Worm (Caenorhabditis elegans) whole organism, L2 larva: ENCODE data around the gene col-145.

Experiments used
- C34F6.9 ChIP-seq: fragments of 150-350 bp; optimal IDR thresholded peaks from 2 replicates; lab custom pipeline; 2014; ENCODE audit warnings: missing biosample characterization, missing genetic modification characterization
- ZK546.5 ChIP-seq: sonication (generic microtip); optimal IDR thresholded peaks from 2 replicates; lab custom pipeline; 2017; ENCODE audit warnings: missing biosample characterization, missing genetic modification characterization
- aly-2 ChIP-seq: fragments of 150-350 bp; optimal IDR thresholded peaks from 2 replicates; lab custom pipeline; 2014; ENCODE audit warnings: missing biosample characterization, missing genetic modification characterization
- blmp-1 ChIP-seq: sonication (generic microtip); optimal IDR thresholded peaks from 2 replicates; lab custom pipeline; 2017; ENCODE audit warnings: missing genetic modification characterization, mild to moderate bottlenecking, missing compliant biosample characterization, antibody characterized with exemption, moderate library complexity; ENCODE audit not compliant: insufficient read depth
- ceh-16 ChIP-seq: fragments of 150-350 bp; optimal IDR thresholded peaks from 2 replicates; lab custom pipeline; 2014; ENCODE audit warnings: missing biosample characterization, missing genetic modification characterization
- crh-2 ChIP-seq: sonication (generic microtip); optimal IDR thresholded peaks from 2 replicates; lab custom pipeline; 2017; ENCODE audit warnings: missing biosample characterization, missing genetic modification characterization
- elt-1 ChIP-seq: fragments of 150-350 bp; optimal IDR thresholded peaks from 2 replicates; lab custom pipeline; 2014; ENCODE audit warnings: missing biosample characterization, missing genetic modification characterization
- elt-3 ChIP-seq: sonication (generic microtip); optimal IDR thresholded peaks from 2 replicates; lab custom pipeline; 2017; ENCODE audit warnings: missing biosample characterization, missing genetic modification characterization
- fos-1 ChIP-seq: fragments of 150-350 bp; optimal IDR thresholded peaks from 2 replicates; lab custom pipeline; 2014; ENCODE audit warnings: missing biosample characterization, missing genetic modification characterization
- gmeb-1 ChIP-seq: fragments of 150-350 bp; optimal IDR thresholded peaks from 2 replicates; lab custom pipeline; 2014; ENCODE audit warnings: missing biosample characterization, missing genetic modification characterization
- lin-11 ChIP-seq: fragments of 150-350 bp; sonication (generic microtip); optimal IDR thresholded peaks from 2 replicates; lab custom pipeline; 2014; ENCODE audit warnings: missing biosample characterization, missing genetic modification characterization, inconsistent platforms, mixed read lengths
- lin-13 ChIP-seq: fragments of 150-350 bp; optimal IDR thresholded peaks from 2 replicates; lab custom pipeline; 2014; ENCODE audit warnings: missing biosample characterization, missing genetic modification reagents, missing genetic modification characterization
- lsy-2 ChIP-seq, 2 experiments: fragments of 150-350 bp in 1 of 2; sonication (generic microtip) in 1 of 2; optimal IDR thresholded peaks; 2 replicates each; lab custom pipeline; 2014 to 2017; ENCODE audit warnings: missing biosample characterization in 2 of 2, missing genetic modification characterization in 2 of 2
- mab-5 ChIP-seq: fragments of 150-350 bp; optimal IDR thresholded peaks from 2 replicates; lab custom pipeline; 2014; ENCODE audit warnings: missing biosample characterization, missing genetic modification characterization
- mbf-1 ChIP-seq: sonication (generic microtip); optimal IDR thresholded peaks from 2 replicates; lab custom pipeline; 2017; ENCODE audit warnings: missing biosample characterization, missing genetic modification characterization
- nhr-10 ChIP-seq: sonication (generic microtip); optimal IDR thresholded peaks from 2 replicates; lab custom pipeline; 2017; ENCODE audit warnings: missing biosample characterization, missing genetic modification characterization
- nhr-11 ChIP-seq: fragments of 150-350 bp; optimal IDR thresholded peaks from 2 replicates; lab custom pipeline; 2014; ENCODE audit warnings: missing biosample characterization, missing genetic modification characterization
- nhr-12 ChIP-seq: fragments of 150-350 bp; optimal IDR thresholded peaks from 2 replicates; lab custom pipeline; 2014; ENCODE audit warnings: missing biosample characterization, missing genetic modification characterization
- nhr-129 ChIP-seq: fragments of 150-350 bp; optimal IDR thresholded peaks from 2 replicates; lab custom pipeline; 2014; ENCODE audit warnings: missing biosample characterization, missing genetic modification characterization
- nhr-21 ChIP-seq: fragments of 150-350 bp; optimal IDR thresholded peaks from 2 replicates; lab custom pipeline; 2014; ENCODE audit warnings: missing biosample characterization, missing genetic modification characterization
- nhr-23 ChIP-seq: fragments of 150-350 bp; optimal IDR thresholded peaks from 2 replicates; lab custom pipeline; 2014; ENCODE audit warnings: missing biosample characterization, missing genetic modification reagents, missing genetic modification characterization
- nhr-237 ChIP-seq: fragments of 150-350 bp; optimal IDR thresholded peaks from 2 replicates; lab custom pipeline; 2014; ENCODE audit warnings: missing biosample characterization, missing genetic modification characterization
- nhr-25 ChIP-seq: fragments of 150-350 bp; sonication (generic microtip); optimal IDR thresholded peaks from 3 replicates; lab custom pipeline; 2014; ENCODE audit warnings: missing biosample characterization, missing genetic modification characterization
- nhr-6 ChIP-seq: fragments of 150-350 bp; optimal IDR thresholded peaks from 2 replicates; lab custom pipeline; 2014; ENCODE audit warnings: missing biosample characterization, missing genetic modification characterization
- nhr-77 ChIP-seq: fragments of 150-350 bp; optimal IDR thresholded peaks from 2 replicates; lab custom pipeline; 2014; ENCODE audit warnings: missing biosample characterization, missing genetic modification characterization
- sem-4 ChIP-seq: fragments of 150-350 bp; optimal IDR thresholded peaks from 2 replicates; lab custom pipeline; 2014; ENCODE audit warnings: missing biosample characterization, missing genetic modification reagents, missing genetic modification characterization
- skn-1 ChIP-seq: sonication (generic microtip); optimal IDR thresholded peaks from 2 replicates; lab custom pipeline; 2017; ENCODE audit warnings: missing biosample characterization, missing genetic modification characterization
- sma-3 ChIP-seq: sonication (generic microtip); optimal IDR thresholded peaks from 2 replicates; lab custom pipeline; 2016; ENCODE audit warnings: missing genetic modification reagents, missing genetic modification characterization, missing compliant biosample characterization
- sma-9 ChIP-seq, 2 experiments: fragments of 150-350 bp in 1 of 2; sonication (generic microtip) in 1 of 2; optimal IDR thresholded peaks; 2 replicates each; lab custom pipeline; 2014 to 2016; ENCODE audit warnings: missing genetic modification characterization in 2 of 2, mild to moderate bottlenecking in 1 of 2, missing biosample characterization in 1 of 2, missing compliant biosample characterization in 1 of 2, missing genetic modification reagents in 1 of 2, moderate library complexity in 1 of 2
- snpc-4 ChIP-seq: fragments of 150-350 bp; optimal IDR thresholded peaks from 2 replicates; lab custom pipeline; 2014; ENCODE audit warnings: missing biosample characterization, missing genetic modification characterization
- ztf-1 ChIP-seq: fragments of 200-800 bp; sonication (Bioruptor generic); conservative IDR thresholded peaks from 2 replicates; pipeline ENCODE4 v1.3.6; 2022; ENCODE audit warnings: missing genetic modification characterization, missing compliant biosample characterization
- ztf-11 ChIP-seq: sonication (generic microtip); optimal IDR thresholded peaks from 2 replicates; lab custom pipeline; 2017; ENCODE audit warnings: missing biosample characterization, missing genetic modification characterization
- ztf-4 ChIP-seq: fragments of 150-350 bp; optimal IDR thresholded peaks from 2 replicates; lab custom pipeline; 2014; ENCODE audit warnings: missing biosample characterization, missing genetic modification characterization

The col-145 gene

DNA sequence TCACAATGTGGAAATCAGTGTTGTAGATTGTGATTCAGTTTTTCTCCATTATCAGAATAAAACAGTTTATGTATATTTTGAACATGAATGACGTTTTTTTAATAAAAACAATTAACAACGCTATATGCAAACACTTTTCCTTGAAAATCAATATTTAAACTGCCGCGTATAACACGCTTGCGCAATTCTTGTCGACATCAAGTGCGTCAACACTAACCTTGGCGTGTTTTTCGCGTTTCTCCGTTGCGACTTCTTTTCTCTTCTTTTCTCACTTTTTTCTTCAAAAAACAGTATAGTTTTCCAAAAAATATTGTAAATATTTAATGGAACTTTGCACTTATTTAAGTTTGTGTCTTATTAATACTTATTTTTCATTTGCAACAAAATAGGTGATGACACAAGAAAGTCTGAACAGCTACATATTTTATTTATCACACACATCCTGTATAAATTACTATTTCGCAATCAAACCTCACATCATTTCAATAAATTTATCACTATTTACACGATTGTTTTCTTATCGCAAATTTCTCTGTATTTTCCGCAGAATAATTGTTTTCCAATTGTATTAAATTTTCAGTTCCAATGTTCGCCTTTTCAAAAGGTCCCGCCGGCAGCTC is 12.5 kb upstream of the col-145 start, which contains the start of gene spas-1 (continued):
- TF ChIP-seq nhr-10 (tag; lab: Kevin White, UChicago) (no peak), blmp-1 (tag; lab: Kevin White, UChicago) (peak; percentile 49), nhr-25 (peak; percentile 85), snpc-4 (tag; lab: Kevin White, UChicago) (peak; percentile 82), mbf-1 (tag; lab: Kevin White, UChicago) (no peak), nhr-237 (tag; lab: Kevin White, UChicago) (no peak)
- TF ChIP-seq, all 48 proteins: peak for 27

ce11 chrV:9173789-9174188 is 11.0 kb upstream of the col-145 start, which contains the start of gene pqn-16:
Gene pqn-16 (plus strand): TSS chrV:9174089.
- TF ChIP-seq nhr-12 (tag; lab: Kevin White, UChicago) (no peak), lsy-2 (tag; optimal IDR thresholded peaks at IDR 0.05; lab: Kevin White, UChicago) (no peak), nhr-21 (tag; lab: Kevin White, UChicago) (no peak), sma-3 (no peak), ztf-11 (tag; lab: Kevin White, UChicago) (no peak), nhr-23 (tag; lab: Kevin White, UChicago) (no peak), skn-1 (tag; lab: Kevin White, UChicago) (no peak), aly-2 (tag; lab: Kevin White, UChicago) (no peak), crh-2 (no peak), mab-5 (tag; lab: Kevin White, UChicago) (no peak)

- TF ChIP-seq skn-1 (tag; lab: Kevin White, UChicago) = no peak
- peak; percentile 44 for TF ChIP-seq fos-1
- TF ChIP-seq ZK546.5 (tag; lab: Kevin White, UChicago) = no peak
- no peak for TF ChIP-seq C34F6.9 (tag; lab: Kevin White, UChicago)
- TF ChIP-seq ztf-1 (GFP tag; lab: Robert Waterston, UW) = no peak
- TF ChIP-seq, all 48 proteins: peak for 1
Measured at ce11 chrV:9172989-9173388, 10.2 kb upstream of the col-145 start, which contains the start of gene gad-3. Gene gad-3 (minus strand): TSS chrV:9173005.

ce11 chrV:9168089-9168488 is 5.3 kb upstream of the col-145 start, which contains the start of gene B0222.11:
Gene B0222.11 (minus strand): TSS chrV:9168189.
- no peak for TF ChIP-seq mab-5 (tag; lab: Kevin White, UChicago)
- TF ChIP-seq lin-11 (tag; lab: Kevin White, UChicago) = no peak
- TF ChIP-seq ztf-4 (tag; lab: Kevin White, UChicago) = no peak
- no peak for TF ChIP-seq mbf-1 (tag; lab: Kevin White, UChicago)
- no peak for TF ChIP-seq sem-4 (tag; lab: Kevin White, UChicago)
- TF ChIP-seq elt-1 (tag; lab: Kevin White, UChicago) = no peak
- TF ChIP-seq nhr-11 (tag; lab: Kevin White, UChicago) = no peak
- TF ChIP-seq snpc-4 (tag; lab: Kevin White, UChicago) = no peak
- TF ChIP-seq, all 48 proteins: peak for 0

ce11 chrV:9166306-9166705 is 3.5 kb upstream of the col-145 start:
- no peak for TF ChIP-seq ztf-11 (tag; lab: Kevin White, UChicago)
- TF ChIP-seq nhr-77 (tag; lab: Kevin White, UChicago) = no peak
- peak; percentile 58 for TF ChIP-seq ceh-16 (tag; lab: Kevin White, UChicago)
- no peak for TF ChIP-seq nhr-11 (tag; lab: Kevin White, UChicago)
- no peak for TF ChIP-seq ztf-4 (tag; lab: Kevin White, UChicago)
- peak; percentile 37 for TF ChIP-seq blmp-1 (tag; lab: Kevin White, UChicago)
- TF ChIP-seq sma-9 (GFP tag; optimal IDR thresholded peaks at IDR 0.05; lab: Kevin White, UChicago) = peak; percentile 70
- TF ChIP-seq sma-9 (tag; optimal IDR thresholded peaks at IDR 0.05; lab: Kevin White, UChicago) = no peak
- TF ChIP-seq nhr-23 (tag; lab: Kevin White, UChicago) = no peak
- peak; percentile 44 for TF ChIP-seq nhr-25
- TF ChIP-seq elt-3 = no peak
- peak; percentile 21 for TF ChIP-seq nhr-129 (tag; lab: Kevin White, UChicago)
- no peak for TF ChIP-seq lin-11 (tag; lab: Kevin White, UChicago)
- no peak for TF ChIP-seq mab-5 (tag; lab: Kevin White, UChicago)
- TF ChIP-seq nhr-6 (tag; lab: Kevin White, UChicago) = peak; percentile 8
- no peak for TF ChIP-seq gmeb-1 (tag; lab: Kevin White, UChicago)
- TF ChIP-seq lin-13 (GFP tag; lab: Kevin White, UChicago) = no peak
- no peak for TF ChIP-seq nhr-10 (tag; lab: Kevin White, UChicago)
- TF ChIP-seq mbf-1 (tag; lab: Kevin White, UChicago) = no peak
- TF ChIP-seq crh-2 = peak; percentile 18
- TF ChIP-seq, all 48 proteins: peak for 7
